Worm (Caenorhabditis elegans) whole organism, late embryonic: Measurements from ENCODE around the gene grd-7.

Source experiments
- C38D4.7 ChIP-seq: fragments of 200-800 bp; sonication (Bioruptor generic); optimal IDR thresholded peaks from 2 replicates; lab custom pipeline; 2018; ENCODE audit warnings: mild to moderate bottlenecking, missing genetic modification characterization, moderate library complexity, missing compliant biosample characterization
- ceh-30 ChIP-seq: fragments of 150-350 bp; optimal IDR thresholded peaks from 2 replicates; lab custom pipeline; 2014; ENCODE audit warnings: missing biosample characterization, missing genetic modification characterization
- elt-2 ChIP-seq: sonication (generic microtip); optimal IDR thresholded peaks from 2 replicates; lab custom pipeline; 2016; ENCODE audit warnings: missing genetic modification reagents, missing genetic modification characterization, missing compliant biosample characterization
- ets-4 ChIP-seq: sonication (generic microtip); optimal IDR thresholded peaks from 2 replicates; lab custom pipeline; 2016; ENCODE audit warnings: missing genetic modification characterization, missing compliant biosample characterization
- hlh-8 ChIP-seq: sonication (generic microtip); optimal IDR thresholded peaks from 2 replicates; lab custom pipeline; 2016; ENCODE audit warnings: missing genotype, missing genetic modification characterization, missing compliant biosample characterization
- unc-3 ChIP-seq, 2 experiments: fragments of 200-800 bp in 1 of 2; sonication (Bioruptor generic) in 1 of 2; sonication (generic microtip) in 1 of 2; conservative IDR thresholded peaks in 1 of 2; optimal IDR thresholded peaks in 1 of 2; 2 replicates each; pipeline versions ENCODE4 v1.3.6 to Lab custom; 2016 to 2022; ENCODE audit warnings: missing compliant biosample characterization in 2 of 2, missing genetic modification characterization in 2 of 2, missing genetic modification reagents in 1 of 2

- TF ChIP-seq elt-2, result no peak
- no peak for TF ChIP-seq hlh-8
- no peak for TF ChIP-seq ets-4 (tag; lab: Kevin White, UChicago)
- TF ChIP-seq ceh-30 (tag; lab: Kevin White, UChicago), result no peak
- TF ChIP-seq unc-3 (GFP tag; conservative IDR thresholded peaks at IDR 0.05; lab: Robert Waterston, UW), result no peak
- no peak for TF ChIP-seq unc-3 (tag; optimal IDR thresholded peaks at IDR 0.05; lab: Kevin White, UChicago)
- TF ChIP-seq C38D4.7 (GFP tag; lab: Kevin White, UChicago), result no peak
Observed at ce11 chrX:7271968-7272367, 2.7 kb upstream of the grd-7 start, which contains the start of gene F46H5.11.
